Fruit fly (Drosophila melanogaster) whole organism, wandering third instar larva: ENCODE results near the gene CG13113.
A peak's percentile ranks its signal among the peaks of the same experiment; 100 is the strongest.

Experiments used
- Abd-B ChIP-seq: fragments of >200 bp; optimal IDR thresholded peaks from 2 replicates; lab custom pipeline; 2017; ENCODE audit warnings: missing biosample characterization, missing genetic modification characterization
- CG32264 ChIP-seq: fragments of 200-800 bp; sonication (Bioruptor generic); optimal IDR thresholded peaks from 2 replicates; lab custom pipeline; 2016; ENCODE audit warnings: missing biosample characterization, missing genetic modification characterization
- CG9705 ChIP-seq: fragments of 200-800 bp; sonication (Bioruptor generic); optimal IDR thresholded peaks from 2 replicates; lab custom pipeline; 2018; ENCODE audit warnings: missing biosample characterization, mild to moderate bottlenecking, missing genetic modification characterization
- CrebA ChIP-seq: fragments of 200-800 bp; sonication (Bioruptor generic); optimal IDR thresholded peaks from 2 replicates; lab custom pipeline; 2016; ENCODE audit warnings: missing biosample characterization, mild to moderate bottlenecking, missing genetic modification characterization, borderline replicate concordance
- Dfd ChIP-seq: fragments of >200 bp; optimal IDR thresholded peaks from 2 replicates; lab custom pipeline; 2017; ENCODE audit warnings: missing biosample characterization, missing genetic modification characterization
- Dif ChIP-seq: fragments of 200-275, 200-300 bp; sonication (Bioruptor generic); optimal IDR thresholded peaks from 2 replicates; lab custom pipeline; 2018; ENCODE audit warnings: missing biosample characterization, missing genetic modification characterization; ENCODE audit not compliant: partially characterized antibody
- HLH106 ChIP-seq: fragments of 200-800 bp; optimal IDR thresholded peaks from 3 replicates; lab custom pipeline; 2019; ENCODE audit warnings: missing biosample characterization, mild to moderate bottlenecking, missing genetic modification characterization, moderate library complexity
- Hnf4 ChIP-seq: fragments of 200-800 bp; sonication (Bioruptor generic); optimal IDR thresholded peaks from 2 replicates; lab custom pipeline; 2016; ENCODE audit warnings: missing biosample characterization, mild to moderate bottlenecking, missing genetic modification characterization
- Hr78 ChIP-seq: fragments of >200 bp; optimal IDR thresholded peaks from 2 replicates; lab custom pipeline; 2017; ENCODE audit warnings: missing biosample characterization, missing genetic modification characterization
- Hr83 ChIP-seq: fragments of 200-300 bp; sonication (Bioruptor generic); optimal IDR thresholded peaks from 2 replicates; lab custom pipeline; 2016; ENCODE audit warnings: missing biosample characterization, mild to moderate bottlenecking, missing genetic modification characterization, moderate library complexity; ENCODE audit not compliant: poor library complexity, severe bottlenecking
- Jra ChIP-seq: sonication (Bioruptor generic); optimal IDR thresholded peaks from 2 replicates; lab custom pipeline; 2016; ENCODE audit warnings: missing biosample characterization, missing genetic modification characterization
- Mio ChIP-seq: sonication (Bioruptor generic); optimal IDR thresholded peaks from 2 replicates; lab custom pipeline; 2016; ENCODE audit warnings: missing biosample characterization, missing genetic modification characterization
- Myc ChIP-seq: fragments of >200 bp; optimal IDR thresholded peaks from 2 replicates; lab custom pipeline; 2017
- N ChIP-seq: fragments of >200 bp; optimal IDR thresholded peaks from 2 replicates; lab custom pipeline; 2018; ENCODE audit warnings: missing biosample characterization, missing external identifiers, missing genetic modification characterization
- OdsH ChIP-seq: fragments of 200-800 bp; sonication (Bioruptor generic); optimal IDR thresholded peaks from 2 replicates; lab custom pipeline; 2016; ENCODE audit warnings: missing biosample characterization, mild to moderate bottlenecking, missing genetic modification characterization
- Rel ChIP-seq, 2 experiments: fragments of 200-800 bp; sonication (Bioruptor generic) in 1 of 2; optimal IDR thresholded peaks; 2 replicates in 1 of 2; 3 replicates in 1 of 2; lab custom pipeline; 2016 to 2019; ENCODE audit warnings: mild to moderate bottlenecking in 2 of 2, missing biosample characterization in 2 of 2, missing genetic modification characterization in 2 of 2, moderate library complexity in 1 of 2
- Sp1 ChIP-seq: fragments of 200-800 bp; sonication (Bioruptor generic); optimal IDR thresholded peaks from 3 replicates; lab custom pipeline; 2019; ENCODE audit warnings: missing biosample characterization, mild to moderate bottlenecking, missing genetic modification characterization, moderate library complexity
- Vsx2 ChIP-seq: fragments of 200-300, 225-300 bp; sonication (Bioruptor generic); optimal IDR thresholded peaks from 2 replicates; lab custom pipeline; 2018; ENCODE audit warnings: missing biosample characterization, missing genetic modification characterization; ENCODE audit not compliant: partially characterized antibody
- br ChIP-seq: fragments of 200-800 bp; sonication (Bioruptor generic); optimal IDR thresholded peaks from 2 replicates; lab custom pipeline; 2016; ENCODE audit warnings: missing biosample characterization, missing genetic modification characterization
- brk ChIP-seq: fragments of 200-800 bp; sonication (Bioruptor generic); optimal IDR thresholded peaks from 2 replicates; lab custom pipeline; 2016; ENCODE audit warnings: missing biosample characterization, mild to moderate bottlenecking, missing genetic modification characterization
- dl ChIP-seq, 2 experiments: fragments of 175-275, 200-275 bp in 1 of 2; fragments of 200-275 bp in 1 of 2; sonication (Bioruptor generic); optimal IDR thresholded peaks; lab custom pipeline; 2018; ENCODE audit warnings: mild to moderate bottlenecking in 2 of 2, missing biosample characterization in 2 of 2, missing genetic modification characterization in 2 of 2, moderate library complexity in 2 of 2; ENCODE audit not compliant: partially characterized antibody in 2 of 2, insufficient read depth in 1 of 2
- dmrt93B ChIP-seq: fragments of 200-800 bp; sonication (Bioruptor generic); optimal IDR thresholded peaks from 2 replicates; lab custom pipeline; 2018; ENCODE audit warnings: missing biosample characterization, mild to moderate bottlenecking, missing genetic modification characterization
- dsf ChIP-seq: sonication (Bioruptor generic); optimal IDR thresholded peaks from 2 replicates; lab custom pipeline; 2016; ENCODE audit warnings: missing biosample characterization, missing genetic modification characterization, borderline replicate concordance
- ey ChIP-seq: fragments of 200-800 bp; sonication (Bioruptor generic); optimal IDR thresholded peaks from 2 replicates; lab custom pipeline; 2016; ENCODE audit warnings: missing biosample characterization, missing genetic modification characterization
- foxo ChIP-seq, 2 experiments: fragments of 200-800 bp; sonication (Bioruptor generic); optimal IDR thresholded peaks; 2 replicates in 1 of 2; 3 replicates in 1 of 2; lab custom pipeline; 2016 to 2017; ENCODE audit warnings: missing biosample characterization in 2 of 2, missing genetic modification characterization in 2 of 2
- fru ChIP-seq: fragments of 200-800 bp; sonication (Bioruptor generic); optimal IDR thresholded peaks from 3 replicates; lab custom pipeline; 2016; ENCODE audit warnings: missing biosample characterization, mild to moderate bottlenecking, missing genetic modification characterization
- h ChIP-seq: fragments of 200-800 bp; sonication (Bioruptor generic); optimal IDR thresholded peaks from 3 replicates; lab custom pipeline; 2016; ENCODE audit warnings: missing biosample characterization, mild to moderate bottlenecking, missing genetic modification characterization
- jim ChIP-seq: fragments of 175-275, 200-325 bp; sonication (Bioruptor generic); optimal IDR thresholded peaks from 2 replicates; lab custom pipeline; 2016; ENCODE audit warnings: missing biosample characterization, mild to moderate bottlenecking, missing genetic modification characterization
- lola ChIP-seq: fragments of >200 bp; optimal IDR thresholded peaks from 2 replicates; lab custom pipeline; 2017; ENCODE audit warnings: missing biosample characterization, missing genetic modification characterization
- pan ChIP-seq: fragments of >200 bp; optimal IDR thresholded peaks from 2 replicates; lab custom pipeline; 2017
- psq ChIP-seq: fragments of 200-800 bp; sonication (Bioruptor generic); optimal IDR thresholded peaks from 3 replicates; lab custom pipeline; 2017; ENCODE audit warnings: missing biosample characterization, mild to moderate bottlenecking, missing genetic modification characterization, moderate library complexity
- rgr ChIP-seq: fragments of 200-800 bp; sonication (Bioruptor generic); optimal IDR thresholded peaks from 3 replicates; lab custom pipeline; 2016; ENCODE audit warnings: missing biosample characterization, mild to moderate bottlenecking, missing genetic modification characterization
- sage ChIP-seq: fragments of 200-800 bp; sonication (Bioruptor generic); optimal IDR thresholded peaks from 2 replicates; lab custom pipeline; 2016; ENCODE audit warnings: missing biosample characterization, mild to moderate bottlenecking, missing genetic modification characterization
- sv ChIP-seq: fragments of 200-800 bp; sonication (Bioruptor generic); optimal IDR thresholded peaks from 3 replicates; lab custom pipeline; 2016; ENCODE audit warnings: missing biosample characterization, missing genetic modification characterization
- tai ChIP-seq: sonication (Bioruptor generic); optimal IDR thresholded peaks from 2 replicates; lab custom pipeline; 2016; ENCODE audit warnings: missing biosample characterization, missing genetic modification characterization
- usp ChIP-seq: fragments of >200 bp; optimal IDR thresholded peaks from 2 replicates; lab custom pipeline; 2017; ENCODE audit warnings: missing biosample characterization, missing genetic modification characterization
- woc ChIP-seq: sonication (Bioruptor generic); optimal IDR thresholded peaks from 2 replicates; lab custom pipeline; 2016; ENCODE audit warnings: missing biosample characterization, mild to moderate bottlenecking, missing genetic modification characterization

Gene CG13113

dm6 chr2L:9570673-9571193 lies 26.8 kb downstream of the CG13113 start:
- TF ChIP-seq jim (GFP tag; lab: Kevin White, UChicago) (no peak), Hnf4 (peak; percentile 33), dl (GFP tag; optimal IDR thresholded peaks at IDR 0.05; lab: Kevin White, UChicago; ENCODE audit: insufficient read depth in 1 of 2, partially characterized antibody in 2 of 2) (no peak)
- TF ChIP-seq, all 38 proteins: peak for 1

dm6 chr2L:9576269-9576933 lies 32.4 kb downstream of the CG13113 start, which contains the start of gene Mtpalpha:
Mtpalpha (minus strand) TSS chr2L:9576769.
- no peak for TF ChIP-seq Abd-B (GFP tag; lab: Kevin White, UChicago)
- TF ChIP-seq foxo (GFP tag; optimal IDR thresholded peaks at IDR 0.05; lab: Kevin White, UChicago), result peak in 1 of 2 experiments; percentile 49
- TF ChIP-seq woc (GFP tag; lab: Kevin White, UChicago), result no peak
- peak; percentile 33 for TF ChIP-seq br (GFP tag; lab: Kevin White, UChicago)
- TF ChIP-seq sage (GFP tag; lab: Kevin White, UChicago), result no peak
- TF ChIP-seq brk (GFP tag; lab: Kevin White, UChicago), result no peak
- TF ChIP-seq Hr83 (GFP tag; lab: Kevin White, UChicago), result no peak
- no peak for TF ChIP-seq fru
- TF ChIP-seq Dif (GFP tag; lab: Kevin White, UChicago), result no peak
- TF ChIP-seq sv (GFP tag; lab: Kevin White, UChicago), result no peak
- TF ChIP-seq CG9705 (GFP tag; lab: Kevin White, UChicago), result no peak
- TF ChIP-seq Vsx2 (GFP tag; lab: Kevin White, UChicago), result no peak
- peak; percentile 30 for TF ChIP-seq psq
- peak; percentile 3 for TF ChIP-seq ey (GFP tag; lab: Kevin White, UChicago)
- no peak for TF ChIP-seq Rel (GFP tag; optimal IDR thresholded peaks at IDR 0.05; lab: Kevin White, UChicago)
- TF ChIP-seq Rel (tag; optimal IDR thresholded peaks at IDR 0.05; lab: Kevin White, UChicago), result peak; percentile 31
- no peak for TF ChIP-seq CG32264 (GFP tag; lab: Kevin White, UChicago)
- TF ChIP-seq dsf, result no peak
- no peak for TF ChIP-seq Mio (GFP tag; lab: Kevin White, UChicago)
- TF ChIP-seq dl (GFP tag; optimal IDR thresholded peaks at IDR 0.05; lab: Kevin White, UChicago; ENCODE audit: insufficient read depth in 1 of 2, partially characterized antibody in 2 of 2), result no peak
- TF ChIP-seq CrebA (GFP tag; lab: Kevin White, UChicago), result no peak
- TF ChIP-seq Jra (GFP tag; lab: Kevin White, UChicago), result no peak
- TF ChIP-seq rgr (GFP tag; lab: Kevin White, UChicago), result peak; percentile 64
- no peak for TF ChIP-seq lola
- no peak for TF ChIP-seq usp (GFP tag; lab: Kevin White, UChicago)
- no peak for TF ChIP-seq N (GFP tag; lab: Kevin White, UChicago)
- TF ChIP-seq OdsH (GFP tag; lab: Kevin White, UChicago), result peak; percentile 20
- no peak for TF ChIP-seq Hr78
- TF ChIP-seq h, result peak; percentile 30
- no peak for TF ChIP-seq Dfd (GFP tag; lab: Kevin White, UChicago)
- TF ChIP-seq jim (GFP tag; lab: Kevin White, UChicago), result no peak
- no peak for TF ChIP-seq HLH106 (tag; lab: Kevin White, UChicago)
- TF ChIP-seq tai, result no peak
- peak; percentile 16 for TF ChIP-seq Myc (lab: Kevin White, UChicago)
- TF ChIP-seq Hnf4, result peak; percentile 98
- TF ChIP-seq dmrt93B (GFP tag; lab: Kevin White, UChicago), result no peak
- no peak for TF ChIP-seq pan
- peak; percentile 44 for TF ChIP-seq Sp1 (GFP tag; lab: Kevin White, UChicago)

- TF ChIP-seq dsf, result no peak
- no peak for TF ChIP-seq br (GFP tag; lab: Kevin White, UChicago)
- TF ChIP-seq N (GFP tag; lab: Kevin White, UChicago), result no peak
- no peak for TF ChIP-seq woc (GFP tag; lab: Kevin White, UChicago)
- no peak for TF ChIP-seq Mio (GFP tag; lab: Kevin White, UChicago)
- TF ChIP-seq CG9705 (GFP tag; lab: Kevin White, UChicago), result no peak
- TF ChIP-seq Hr83 (GFP tag; lab: Kevin White, UChicago), result no peak
- TF ChIP-seq pan, result no peak
- TF ChIP-seq Hnf4, result no peak
- TF ChIP-seq jim (GFP tag; lab: Kevin White, UChicago), result no peak
- TF ChIP-seq Myc (lab: Kevin White, UChicago), result no peak
Measured at dm6 chr2L:9579538-9579937, 35.6 kb downstream of the CG13113 start, which contains the start of gene CG31709. CG31709 (minus strand) TSS chr2L:9579638.
